Worm (Caenorhabditis elegans): ENCODE results near the gene H20J04.1.

ce11 chrII:4339882-4340281 is 15.5 kb upstream of the H20J04.1 start, which contains the start of gene athp-2:
- TF ChIP-seq ceh-9 (tag; optimal IDR thresholded peaks at IDR 0.05), result no peak
- TF ChIP-seq elt-2 (tag; optimal IDR thresholded peaks at IDR 0.05), result no peak
- TF ChIP-seq nhr-25 (tag; optimal IDR thresholded peaks at IDR 0.05), result no peak
- no peak for TF ChIP-seq ZK546.5 (tag; optimal IDR thresholded peaks at IDR 0.05)
- TF ChIP-seq jun-1 (tag; optimal IDR thresholded peaks at IDR 0.05), result no peak

Measured in whole organism, L3 larva.